Worm (Caenorhabditis elegans) whole organism, late embryonic: ENCODE results near the gene anmt-2.

ENCODE experiments used
- K02D7.2 ChIP-seq: sonication (generic microtip); optimal IDR thresholded peaks from 2 replicates; lab custom pipeline; 2017; ENCODE audit warnings: mild to moderate bottlenecking, missing genetic modification characterization, missing compliant biosample characterization
- K09A11.1 ChIP-seq: sonication (generic microtip); optimal IDR thresholded peaks from 2 replicates; lab custom pipeline; 2017; ENCODE audit warnings: antibody characterized with exemption, mild to moderate bottlenecking, missing genetic modification characterization, missing compliant biosample characterization; ENCODE audit not compliant: insufficient read depth
- ceh-34 ChIP-seq: sonication (generic microtip); optimal IDR thresholded peaks from 2 replicates; lab custom pipeline; 2016; ENCODE audit warnings: mild to moderate bottlenecking, missing genetic modification characterization, missing compliant biosample characterization
- ceh-6 ChIP-seq: fragments of 200-800 bp; sonication (Bioruptor generic); optimal IDR thresholded peaks from 2 replicates; lab custom pipeline; 2018; ENCODE audit warnings: mild to moderate bottlenecking, missing genetic modification characterization, missing compliant biosample characterization
- elt-2 ChIP-seq: sonication (generic microtip); optimal IDR thresholded peaks from 2 replicates; lab custom pipeline; 2016; ENCODE audit warnings: missing genetic modification reagents, missing genetic modification characterization, missing compliant biosample characterization
- fkh-6 ChIP-seq: sonication (generic microtip); optimal IDR thresholded peaks from 2 replicates; lab custom pipeline; 2016; ENCODE audit warnings: missing genetic modification characterization, missing compliant biosample characterization
- hlh-30 ChIP-seq: sonication (generic microtip); optimal IDR thresholded peaks from 2 replicates; lab custom pipeline; 2017; ENCODE audit warnings: antibody characterized with exemption, missing genetic modification characterization, missing compliant biosample characterization; ENCODE audit not compliant: insufficient read depth
- nhr-11 ChIP-seq: fragments of 150-350 bp; optimal IDR thresholded peaks from 2 replicates; lab custom pipeline; 2014; ENCODE audit warnings: missing biosample characterization, missing genetic modification characterization
- pag-3 ChIP-seq: sonication (generic microtip); optimal IDR thresholded peaks from 2 replicates; lab custom pipeline; 2016; ENCODE audit warnings: missing compliant biosample characterization, missing genetic modification characterization, borderline replicate concordance
- pha-4 ChIP-seq: fragments of 150-350 bp; optimal IDR thresholded peaks from 2 replicates; lab custom pipeline; 2018; ENCODE audit warnings: missing biosample characterization, missing genetic modification reagents, missing genetic modification characterization
- pqm-1 ChIP-seq: sonication (generic microtip); optimal IDR thresholded peaks from 2 replicates; lab custom pipeline; 2016; ENCODE audit warnings: missing genetic modification characterization, missing compliant biosample characterization
- tbx-2 ChIP-seq: sonication (generic microtip); optimal IDR thresholded peaks from 2 replicates; lab custom pipeline; 2016; ENCODE audit warnings: missing genetic modification characterization, missing compliant biosample characterization
- ttx-3 ChIP-seq: sonication (generic microtip); optimal IDR thresholded peaks from 2 replicates; lab custom pipeline; 2016; ENCODE audit warnings: missing genetic modification reagents, missing genetic modification characterization, missing compliant biosample characterization

DNA sequence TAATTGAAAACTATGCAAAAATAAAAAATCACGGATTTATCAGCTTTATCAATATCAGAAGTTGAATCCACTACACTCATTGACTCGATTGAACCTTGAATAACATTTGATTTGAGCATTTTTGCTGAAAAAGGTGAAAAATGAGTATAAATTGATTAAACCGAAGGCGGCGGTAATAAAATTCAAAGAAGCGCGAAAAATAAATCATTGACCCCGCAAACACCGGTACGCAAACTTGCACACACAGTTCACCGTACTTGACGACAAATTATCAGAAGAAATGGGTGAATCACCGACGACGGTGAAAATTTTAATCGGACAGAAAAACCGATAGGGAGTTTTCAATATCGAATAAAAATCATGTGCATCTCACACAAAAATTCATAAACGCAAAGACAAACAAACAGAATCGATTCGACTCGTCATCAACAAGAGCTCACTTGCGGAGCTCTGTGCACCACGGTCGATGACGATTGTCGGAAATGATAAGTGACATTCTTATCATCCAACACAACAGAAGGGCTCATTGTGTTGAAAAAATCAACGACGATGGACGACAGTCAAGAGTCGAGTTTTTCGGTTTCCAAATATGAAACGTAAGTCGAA, 8.0 kb downstream of the anmt-2 start, which contains the start of the genes wht-7 and Y42G9A.1:
- no peak for TF ChIP-seq K02D7.2 (tag; lab: Kevin White, UChicago)
- no peak for TF ChIP-seq nhr-11 (tag; lab: Kevin White, UChicago)
- TF ChIP-seq tbx-2, result no peak
- no peak for TF ChIP-seq ceh-6 (GFP tag; lab: Kevin White, UChicago)
- TF ChIP-seq K09A11.1 (tag; lab: Kevin White, UChicago), result no peak
- peak; percentile 31 for TF ChIP-seq elt-2 (tag; lab: Kevin White, UChicago)
- TF ChIP-seq fkh-6 (tag; lab: Kevin White, UChicago), result no peak
- TF ChIP-seq ceh-34 (tag; lab: Kevin White, UChicago), result no peak
- TF ChIP-seq ttx-3 (tag; lab: Kevin White, UChicago), result no peak
- no peak for TF ChIP-seq pqm-1
- TF ChIP-seq pha-4 (tag; lab: Kevin White, UChicago), result no peak
- TF ChIP-seq hlh-30 (tag; lab: Kevin White, UChicago), result no peak
- no peak for TF ChIP-seq pag-3
